Worm (Caenorhabditis elegans) whole organism, L4 larva: Measurements from ENCODE around the gene F58D2.3.

Experiments used
- D1046.2 ChIP-seq: fragments of 200-800 bp; sonication (Bioruptor generic); IDR thresholded peaks from 2 replicates; pipeline ENCODE4 v1.3.6; 2022; ENCODE audit warnings: missing genetic modification characterization, missing compliant biosample characterization
- T20F7.1 ChIP-seq: fragments of 200-800 bp; sonication (Bioruptor generic); optimal IDR thresholded peaks from 2 replicates; lab custom pipeline; 2018; ENCODE audit warnings: mild to moderate bottlenecking, missing genetic modification characterization, missing compliant biosample characterization
- Y48G9A.11 ChIP-seq: fragments of 200-800 bp; sonication (Bioruptor generic); IDR thresholded peaks from 2 replicates; pipeline ENCODE4 v1.3.6; 2022; ENCODE audit warnings: missing genetic modification reagents, missing genetic modification characterization, missing compliant biosample characterization
- ZK546.5 ChIP-seq, 2 experiments: sonication (generic microtip); optimal IDR thresholded peaks; 2 replicates each; lab custom pipeline; 2017; ENCODE audit warnings: missing biosample characterization in 2 of 2, missing genetic modification characterization in 2 of 2
- aha-1 ChIP-seq: fragments of 150-350 bp; peaks from one replicate; lab custom pipeline; 2014; ENCODE audit warnings: missing biosample characterization, missing genetic modification characterization
- ama-1 ChIP-seq: fragments of 150-350 bp; optimal IDR thresholded peaks from 2 replicates; lab custom pipeline; 2014; ENCODE audit warnings: inconsistent platforms, mixed read lengths
- arid-1 ChIP-seq: fragments of 200-800 bp; sonication (Bioruptor generic); conservative IDR thresholded peaks from 2 replicates; pipeline ENCODE4 v1.3.6; 2022; ENCODE audit warnings: missing genetic modification reagents, missing genetic modification characterization, missing compliant biosample characterization
- ceh-20 ChIP-seq: fragments of 200-800 bp; sonication (Bioruptor generic); IDR thresholded peaks from 2 replicates; pipeline ENCODE4 v1.3.6; 2022; ENCODE audit warnings: missing genetic modification reagents, missing genetic modification characterization, missing compliant biosample characterization
- ceh-28 ChIP-seq: fragments of 150-350 bp; optimal IDR thresholded peaks from 2 replicates; lab custom pipeline; 2014; ENCODE audit warnings: missing biosample characterization, missing genetic modification reagents, missing genetic modification characterization
- ceh-32 ChIP-seq: sonication (generic microtip); optimal IDR thresholded peaks from 2 replicates; lab custom pipeline; 2016; ENCODE audit warnings: mild to moderate bottlenecking, missing genetic modification characterization, missing compliant biosample characterization; ENCODE audit not compliant: poor library complexity
- ces-1 ChIP-seq: fragments of 150-350 bp; sonication (generic microtip); optimal IDR thresholded peaks from 4 replicates; lab custom pipeline; 2014; ENCODE audit warnings: missing biosample characterization, missing genetic modification reagents, missing genetic modification characterization
- cey-2 ChIP-seq: sonication (generic microtip); optimal IDR thresholded peaks from 3 replicates; lab custom pipeline; 2017; ENCODE audit warnings: missing genetic modification characterization, mild to moderate bottlenecking, missing compliant biosample characterization, antibody characterized with exemption, borderline replicate concordance; ENCODE audit not compliant: insufficient read depth
- daf-12 ChIP-seq: fragments of 150-350 bp; optimal IDR thresholded peaks from 2 replicates; lab custom pipeline; 2014; ENCODE audit warnings: missing biosample characterization, missing genetic modification reagents, missing genetic modification characterization
- daf-19 ChIP-seq: fragments of 200-800 bp; sonication (Bioruptor generic); conservative IDR thresholded peaks from 2 replicates; pipeline ENCODE4 v1.3.6; 2022; ENCODE audit warnings: missing genetic modification characterization, missing compliant biosample characterization
- dmd-9 ChIP-seq: fragments of 200-800 bp; sonication (Bioruptor generic); IDR thresholded peaks from 2 replicates; pipeline ENCODE4 v1.3.6; 2022; ENCODE audit warnings: missing genetic modification reagents, missing genetic modification characterization, missing compliant biosample characterization
- egl-27 ChIP-seq: sonication (generic microtip); optimal IDR thresholded peaks from 3 replicates; lab custom pipeline; 2017; ENCODE audit warnings: missing biosample characterization, missing genetic modification reagents, missing genetic modification characterization
- fos-1 ChIP-seq: fragments of 150-350 bp; optimal IDR thresholded peaks from 2 replicates; lab custom pipeline; 2014; ENCODE audit warnings: missing biosample characterization, missing genetic modification characterization
- jun-1 ChIP-seq: fragments of 150-350 bp; optimal IDR thresholded peaks from 2 replicates; lab custom pipeline; 2014; ENCODE audit warnings: missing biosample characterization, missing genetic modification reagents, missing genetic modification characterization
- lin-13 ChIP-seq: fragments of 150-350 bp; optimal IDR thresholded peaks from 2 replicates; lab custom pipeline; 2014; ENCODE audit warnings: missing biosample characterization, missing genetic modification reagents, missing genetic modification characterization
- lir-3 ChIP-seq: sonication (generic microtip); optimal IDR thresholded peaks from 2 replicates; lab custom pipeline; 2016; ENCODE audit warnings: mild to moderate bottlenecking, missing genetic modification characterization, missing compliant biosample characterization
- madf-5 ChIP-seq, 2 experiments: fragments of 200-800 bp; sonication (Bioruptor generic); IDR thresholded peaks; 2 replicates each; pipeline ENCODE4 v1.3.6; 2022; ENCODE audit warnings: missing compliant biosample characterization in 2 of 2, missing genetic modification characterization in 2 of 2
- mdl-1 ChIP-seq, 2 experiments: fragments of 150-350 bp in 1 of 2; sonication (generic microtip) in 1 of 2; optimal IDR thresholded peaks; 2 replicates each; lab custom pipeline; 2014 to 2017; ENCODE audit warnings: missing biosample characterization in 2 of 2, missing genetic modification characterization in 2 of 2
- mdt-29 ChIP-seq: fragments of 200-800 bp; sonication (Bioruptor generic); IDR thresholded peaks from 2 replicates; pipeline ENCODE4 v1.3.6; 2022; ENCODE audit warnings: missing genetic modification reagents, missing genetic modification characterization, missing compliant biosample characterization
- mxl-3 ChIP-seq: fragments of 200-800 bp; sonication (Bioruptor generic); optimal IDR thresholded peaks from 2 replicates; lab custom pipeline; 2018; ENCODE audit warnings: mild to moderate bottlenecking, missing genetic modification characterization, missing compliant biosample characterization
- nhr-10 ChIP-seq: fragments of 150-350 bp; optimal IDR thresholded peaks from 2 replicates; lab custom pipeline; 2014; ENCODE audit warnings: missing biosample characterization, missing genetic modification characterization
- nhr-11 ChIP-seq: fragments of 150-350 bp; optimal IDR thresholded peaks from 2 replicates; lab custom pipeline; 2014; ENCODE audit warnings: missing biosample characterization, missing genetic modification characterization
- nhr-237 ChIP-seq: sonication (generic microtip); optimal IDR thresholded peaks from 2 replicates; lab custom pipeline; 2017; ENCODE audit warnings: missing biosample characterization, missing genetic modification characterization
- nhr-25 ChIP-seq: sonication (generic microtip); optimal IDR thresholded peaks from 2 replicates; lab custom pipeline; 2017; ENCODE audit warnings: missing genetic modification characterization, mild to moderate bottlenecking, missing compliant biosample characterization, antibody characterized with exemption, moderate library complexity, borderline replicate concordance; ENCODE audit not compliant: insufficient read depth
- nhr-6 ChIP-seq: fragments of 150-350 bp; optimal IDR thresholded peaks from 2 replicates; lab custom pipeline; 2014; ENCODE audit warnings: missing biosample characterization, missing genetic modification characterization
- nhr-77 ChIP-seq: fragments of 150-350 bp; optimal IDR thresholded peaks from 2 replicates; lab custom pipeline; 2014; ENCODE audit warnings: missing biosample characterization, missing genetic modification characterization
- php-3 ChIP-seq: fragments of 200-800 bp; sonication (Bioruptor generic); IDR thresholded peaks from 2 replicates; pipeline ENCODE4 v1.3.6; 2022; ENCODE audit warnings: missing genetic modification reagents, missing genetic modification characterization, missing compliant biosample characterization
- skn-1 ChIP-seq: fragments of 150-350 bp; optimal IDR thresholded peaks from 2 replicates; lab custom pipeline; 2014; ENCODE audit warnings: missing biosample characterization, missing genetic modification characterization
- spr-1 ChIP-seq: sonication (generic microtip); optimal IDR thresholded peaks from 2 replicates; lab custom pipeline; 2016; ENCODE audit warnings: mild to moderate bottlenecking, missing genetic modification characterization, missing compliant biosample characterization
- unc-39 ChIP-seq: sonication (generic microtip); optimal IDR thresholded peaks from 2 replicates; lab custom pipeline; 2017; ENCODE audit warnings: missing biosample characterization, missing genetic modification characterization
- unc-62 ChIP-seq, 3 experiments: fragments of 150-350 bp in 1 of 3; sonication (generic microtip); optimal IDR thresholded peaks in 2 of 3; peaks in 1 of 3; 1 replicate in 1 of 3; 2 replicates in 2 of 3; lab custom pipeline; 2014 to 2017; ENCODE audit warnings: missing biosample characterization in 3 of 3, missing genetic modification characterization in 3 of 3, missing genetic modification reagents in 3 of 3, missing genotype in 1 of 3
- zfp-3 ChIP-seq: fragments of 200-800 bp; sonication (Bioruptor generic); conservative IDR thresholded peaks from 2 replicates; pipeline ENCODE4 v1.3.6; 2022; ENCODE audit warnings: missing genetic modification reagents, missing genetic modification characterization, missing compliant biosample characterization
- ztf-11 ChIP-seq: fragments of 150-350 bp; optimal IDR thresholded peaks from 2 replicates; lab custom pipeline; 2014; ENCODE audit warnings: missing biosample characterization, missing genetic modification characterization

The F58D2.3 gene

DNA sequence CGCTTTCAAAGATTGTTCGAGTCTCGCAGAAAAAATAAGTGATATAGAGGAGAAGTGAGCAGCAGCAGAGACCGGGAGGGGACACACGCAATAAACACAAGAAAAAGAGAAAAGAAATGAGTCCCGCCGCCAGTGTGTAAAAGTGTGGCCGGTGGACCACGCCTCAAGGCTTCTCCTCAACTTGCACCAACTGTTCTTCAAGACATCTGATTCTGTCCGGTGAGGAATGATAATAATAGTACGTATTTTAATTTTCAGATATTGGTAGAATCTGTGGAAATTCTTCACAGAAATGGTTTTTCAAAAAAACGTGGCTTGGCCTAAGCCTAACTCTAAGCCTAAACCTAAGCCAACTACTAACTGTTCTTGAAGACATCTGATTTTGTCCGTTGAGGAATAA, 1.3 kb downstream of the F58D2.3 start, which contains the start of gene lev-1:
lev-1 (minus strand) TSS at position 101 of the 400 bp plus-strand sequence.
- TF ChIP-seq skn-1 (no peak), unc-62 (GFP tag; optimal IDR thresholded peaks at IDR 0.05 in 1 of 2; lab: Kevin White, UChicago) (peak in 1 of 2 experiments; percentile 76), unc-62 (tag; optimal IDR thresholded peaks at IDR 0.05; lab: Kevin White, UChicago) (no peak), fos-1 (tag; lab: Kevin White, UChicago) (no peak), ZK546.5 (tag; optimal IDR thresholded peaks at IDR 0.05; lab: Kevin White, UChicago) (no peak), mdt-29 (no peak), ama-1 (lab: Kevin White, UChicago) (no peak), egl-27 (tag; lab: Kevin White, UChicago) (no peak), ceh-32 (tag; lab: Kevin White, UChicago) (no peak), daf-12 (tag; lab: Kevin White, UChicago) (no peak), aha-1 (tag; lab: Kevin White, UChicago) (peak; percentile 4)

DNA sequence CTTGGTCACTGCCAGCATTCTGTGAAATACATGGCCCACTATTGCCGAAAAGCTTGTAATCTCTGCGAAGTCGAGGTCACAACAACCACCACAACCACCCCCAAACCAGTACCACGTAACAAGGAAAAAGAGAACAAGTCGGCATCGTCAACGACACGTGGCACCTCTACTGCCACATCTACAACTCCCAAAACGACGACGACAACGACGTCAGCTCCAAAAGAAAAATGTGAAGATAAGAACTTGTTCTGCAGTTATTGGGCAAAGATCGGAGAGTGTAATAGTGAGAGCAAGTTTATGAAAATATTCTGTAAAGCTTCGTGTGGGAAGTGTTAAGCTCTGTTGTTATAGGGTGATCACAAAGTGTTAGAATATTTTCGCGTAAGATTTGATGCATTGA, 7.3 kb downstream of the F58D2.3 start:
- peak in 1 of 2 experiments; percentile 97 for TF ChIP-seq unc-62 (GFP tag; optimal IDR thresholded peaks at IDR 0.05 in 1 of 2; lab: Kevin White, UChicago)
- no peak for TF ChIP-seq unc-62 (tag; optimal IDR thresholded peaks at IDR 0.05; lab: Kevin White, UChicago)
- no peak for TF ChIP-seq unc-39

DNA sequence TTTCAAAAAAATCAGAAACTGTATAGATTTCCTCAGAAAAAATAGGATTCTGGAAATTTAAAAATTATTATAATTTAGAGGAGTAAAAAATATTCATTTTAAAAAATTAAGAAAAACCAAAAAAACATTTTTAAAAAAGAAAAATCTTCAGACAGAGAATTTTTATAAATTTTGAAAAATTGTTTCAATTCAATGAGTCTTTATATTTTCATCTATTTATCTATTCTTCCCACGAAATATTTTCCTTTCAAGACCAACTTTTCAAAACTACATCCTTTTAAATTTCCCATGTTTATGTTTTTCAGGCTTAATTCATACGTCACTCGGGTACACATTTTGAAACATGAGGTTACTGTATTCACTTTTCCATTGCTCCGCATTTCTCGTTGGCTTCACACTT, 10.4 kb downstream of the F58D2.3 start, which contains the start of gene nas-14:
nas-14 (plus strand) TSS at position 301 of the 400 bp plus-strand sequence.
- TF ChIP-seq arid-1 (GFP tag; lab: Robert Waterston, UW) (no peak), madf-5 (GFP tag; IDR thresholded peaks at IDR 0.05; lab: Robert Waterston, UW) (no peak), ztf-11 (tag; lab: Kevin White, UChicago) (no peak), nhr-25 (tag; lab: Kevin White, UChicago) (no peak), Y48G9A.11 (GFP tag; lab: Robert Waterston, UW) (no peak), T20F7.1 (GFP tag; lab: Kevin White, UChicago) (no peak), lir-3 (tag; lab: Kevin White, UChicago) (no peak), nhr-6 (no peak), nhr-77 (no peak), ceh-20 (GFP tag; lab: Robert Waterston, UW) (no peak), nhr-11 (tag; lab: Kevin White, UChicago) (no peak), cey-2 (tag; lab: Kevin White, UChicago) (no peak), zfp-3 (GFP tag; lab: Robert Waterston, UW) (no peak), dmd-9 (GFP tag; lab: Robert Waterston, UW) (no peak), mdl-1 (tag; optimal IDR thresholded peaks at IDR 0.05; lab: Kevin White, UChicago) (no peak), lin-13 (GFP tag; lab: Kevin White, UChicago) (no peak), php-3 (no peak), spr-1 (tag; lab: Kevin White, UChicago) (no peak), nhr-237 (tag; lab: Kevin White, UChicago) (no peak), ceh-28 (no peak)
- TF ChIP-seq, all 104 proteins: peak for 0

DNA sequence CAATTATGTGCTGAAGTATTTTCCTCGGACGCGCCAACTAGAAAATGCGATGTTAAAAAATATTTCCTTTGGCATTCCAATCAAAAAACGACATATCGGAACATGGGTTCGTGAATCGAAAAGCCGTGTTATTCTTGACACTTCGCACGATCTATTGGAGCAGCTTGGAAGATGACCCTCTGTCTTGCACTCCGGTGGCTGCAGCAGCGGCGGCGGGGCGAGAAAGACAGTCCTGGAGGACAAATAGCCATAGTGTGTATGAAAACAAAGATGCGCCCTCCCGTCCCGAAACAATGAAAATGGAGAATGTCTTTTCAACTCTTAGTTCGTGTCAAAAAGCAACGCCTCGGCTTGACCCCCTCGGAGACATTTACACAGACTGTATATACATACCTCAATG, 13.1 kb downstream of the F58D2.3 start:
- TF ChIP-seq ces-1 (GFP tag; lab: Kevin White, UChicago), result no peak
- no peak for TF ChIP-seq nhr-10 (tag; lab: Kevin White, UChicago)
- no peak for TF ChIP-seq D1046.2 (GFP tag; lab: Robert Waterston, UW)
- TF ChIP-seq unc-62 (GFP tag; optimal IDR thresholded peaks at IDR 0.05 in 1 of 2; lab: Kevin White, UChicago), result peak in 1 of 2 experiments; percentile 10
- no peak for TF ChIP-seq unc-62 (tag; optimal IDR thresholded peaks at IDR 0.05; lab: Kevin White, UChicago)
- TF ChIP-seq zfp-3 (GFP tag; lab: Robert Waterston, UW), result no peak
- no peak for TF ChIP-seq mxl-3 (GFP tag; lab: Kevin White, UChicago)
- TF ChIP-seq daf-19, result no peak
- peak; percentile 60 for TF ChIP-seq aha-1 (tag; lab: Kevin White, UChicago)
- no peak for TF ChIP-seq jun-1 (tag; lab: Kevin White, UChicago)
